Fruit fly (Drosophila melanogaster) whole organism, embryonic: ENCODE measurements around the gene GNBP3.

ENCODE experiments used
- C15 ChIP-seq: fragments of 200-800 bp; sonication (Bioruptor generic); IDR thresholded peaks from 3 replicates; pipeline ENCODE4 v1.3.6; 2022; ENCODE audit warnings: missing biosample characterization, missing genetic modification characterization
- CG10979 ChIP-seq: fragments of 200-800 bp; sonication (Bioruptor generic); optimal IDR thresholded peaks from 2 replicates; lab custom pipeline; 2018; ENCODE audit warnings: missing biosample characterization, mild to moderate bottlenecking, missing genetic modification characterization, moderate library complexity
- CG11085 ChIP-seq: fragments of 200-800 bp; sonication (Bioruptor generic); IDR thresholded peaks from 2 replicates; pipeline ENCODE4 v1.3.6; 2022; ENCODE audit warnings: missing biosample characterization, missing genetic modification characterization
- CG11695 ChIP-seq: fragments of 200-800 bp; sonication (Bioruptor generic); IDR thresholded peaks from 3 replicates; pipeline ENCODE4 v1.3.6; 2022; ENCODE audit warnings: missing biosample characterization, missing genetic modification characterization
- CG12104 ChIP-seq: fragments of 200-800 bp; sonication (Bioruptor generic); optimal IDR thresholded peaks from 3 replicates; lab custom pipeline; 2016; ENCODE audit warnings: missing biosample characterization, missing genetic modification characterization
- CG12659 ChIP-seq: fragments of 200-800 bp; sonication (Bioruptor generic); optimal IDR thresholded peaks from 3 replicates; lab custom pipeline; 2017; ENCODE audit warnings: mild to moderate bottlenecking, missing biosample characterization, missing genetic modification reagents, missing genetic modification characterization
- CG15269 ChIP-seq: fragments of 200-800 bp; sonication (Bioruptor generic); optimal IDR thresholded peaks from 2 replicates; lab custom pipeline; 2018; ENCODE audit warnings: missing biosample characterization, mild to moderate bottlenecking, missing genetic modification characterization, moderate library complexity
- CG15514 ChIP-seq: fragments of 200-800 bp; sonication (Bioruptor generic); optimal IDR thresholded peaks from 3 replicates; lab custom pipeline; 2017; ENCODE audit warnings: missing biosample characterization, missing genetic modification characterization, mild to moderate bottlenecking, moderate library complexity, missing genetic modification reagents
- CG16779 ChIP-seq: fragments of 200-800 bp; sonication (Bioruptor generic); IDR thresholded peaks from 2 replicates; pipeline ENCODE4 v1.3.6; 2022; ENCODE audit warnings: missing biosample characterization, missing genetic modification characterization
- CG17802 ChIP-seq: fragments of 200-800 bp; sonication (Bioruptor generic); optimal IDR thresholded peaks from 2 replicates; lab custom pipeline; 2018; ENCODE audit warnings: missing biosample characterization, mild to moderate bottlenecking, missing genetic modification characterization, moderate library complexity
- CG18011 ChIP-seq: fragments of 200-800 bp; sonication (Bioruptor generic); optimal IDR thresholded peaks from 2 replicates; lab custom pipeline; 2017; ENCODE audit warnings: missing biosample characterization, missing genetic modification characterization, mild to moderate bottlenecking, moderate library complexity, missing genotype
- CG2120 ChIP-seq: fragments of 200-800 bp; sonication (Bioruptor generic); optimal IDR thresholded peaks from 3 replicates; lab custom pipeline; 2016; ENCODE audit warnings: missing biosample characterization, missing genetic modification characterization
- CG2678 ChIP-seq: fragments of 200-800 bp; sonication (Bioruptor generic); optimal IDR thresholded peaks from 3 replicates; lab custom pipeline; 2019; ENCODE audit warnings: missing biosample characterization, mild to moderate bottlenecking, missing genetic modification characterization, moderate library complexity
- CG6689 ChIP-seq: fragments of 200-800 bp; sonication (Bioruptor generic); IDR thresholded peaks from 2 replicates; pipeline ENCODE4 v1.3.6; 2022; ENCODE audit warnings: missing biosample characterization, missing genetic modification characterization
- CG6765 ChIP-seq: fragments of 200-800 bp; sonication (Bioruptor generic); optimal IDR thresholded peaks from 3 replicates; lab custom pipeline; 2017; ENCODE audit warnings: missing biosample characterization, mild to moderate bottlenecking, missing genetic modification characterization
- CG7556 ChIP-seq: fragments of 200-800 bp; sonication (Bioruptor generic); optimal IDR thresholded peaks from 2 replicates; lab custom pipeline; 2017; ENCODE audit warnings: missing biosample characterization, mild to moderate bottlenecking, missing genetic modification characterization
- CG7928 ChIP-seq: fragments of 200-800 bp; sonication (Bioruptor generic); optimal IDR thresholded peaks from 2 replicates; lab custom pipeline; 2017; ENCODE audit warnings: missing biosample characterization, mild to moderate bottlenecking, missing genetic modification characterization
- Dip3 ChIP-seq: fragments of 200-800 bp; sonication (Bioruptor generic); optimal IDR thresholded peaks from 3 replicates; lab custom pipeline; 2016; ENCODE audit warnings: missing biosample characterization, missing genetic modification characterization
- Dll ChIP-seq: fragments of 200-800 bp; sonication (Bioruptor generic); IDR thresholded peaks from 4 replicates; pipeline ENCODE4 v1.3.6; 2022; ENCODE audit warnings: missing biosample characterization, missing genetic modification characterization; ENCODE audit not compliant: partially characterized antibody
- ERR ChIP-seq: fragments of 200-800 bp; sonication (Bioruptor generic); optimal IDR thresholded peaks from 2 replicates; lab custom pipeline; 2016; ENCODE audit warnings: missing biosample characterization, missing genetic modification characterization
- H2.0 ChIP-seq: fragments of 200-800 bp; sonication (Bioruptor generic); IDR thresholded peaks from 2 replicates; pipeline ENCODE4 v1.3.6; 2022; ENCODE audit warnings: missing biosample characterization, missing genetic modification characterization
- HmgD ChIP-seq: fragments of 200-800 bp; sonication (Bioruptor generic); optimal IDR thresholded peaks from 3 replicates; lab custom pipeline; 2016; ENCODE audit warnings: missing biosample characterization, missing genetic modification characterization
- Hr3 ChIP-seq: fragments of 200-800 bp; sonication (Bioruptor generic); optimal IDR thresholded peaks from 3 replicates; lab custom pipeline; 2016; ENCODE audit warnings: missing biosample characterization, missing genetic modification characterization
- Mad ChIP-seq: fragments of 200-800 bp; sonication (Bioruptor generic); optimal IDR thresholded peaks from 2 replicates; lab custom pipeline; 2016; ENCODE audit warnings: missing biosample characterization, missing genetic modification characterization
- Med ChIP-seq: fragments of 200-800 bp; sonication (Bioruptor generic); peaks from one replicate; lab custom pipeline; 2016; ENCODE audit warnings: missing biosample characterization, missing genetic modification characterization, mild to moderate bottlenecking, inconsistent platforms, moderate library complexity
- Mrtf ChIP-seq: fragments of 200-800 bp; sonication (Bioruptor generic); IDR thresholded peaks from 3 replicates; pipeline ENCODE4 v1.3.6; 2022; ENCODE audit warnings: missing biosample characterization, missing genetic modification characterization
- Poxn ChIP-seq: fragments of 200-800 bp; sonication (Bioruptor generic); IDR thresholded peaks from 2 replicates; pipeline ENCODE4 v1.3.6; 2022; ENCODE audit warnings: missing biosample characterization, missing genetic modification characterization
- ac ChIP-seq: fragments of 200-800 bp; sonication (Bioruptor generic); optimal IDR thresholded peaks from 3 replicates; lab custom pipeline; 2017; ENCODE audit warnings: missing biosample characterization, mild to moderate bottlenecking, missing genetic modification characterization
- bcd ChIP-seq: fragments of 200-800 bp; sonication (Bioruptor generic); optimal IDR thresholded peaks from 2 replicates; lab custom pipeline; 2017; ENCODE audit warnings: missing biosample characterization, mild to moderate bottlenecking, missing genetic modification characterization
- croc ChIP-seq: fragments of 200-800 bp; sonication (Bioruptor generic); conservative IDR thresholded peaks from 3 replicates; pipeline ENCODE4 v1.3.6; 2022; ENCODE audit warnings: missing biosample characterization, missing genetic modification characterization
- crp ChIP-seq, 2 experiments: fragments of 200-800 bp; sonication (Bioruptor generic); optimal IDR thresholded peaks; 2 replicates in 1 of 2; 3 replicates in 1 of 2; lab custom pipeline; 2017; ENCODE audit warnings: missing biosample characterization in 2 of 2, missing genetic modification characterization in 2 of 2, mild to moderate bottlenecking in 1 of 2, moderate library complexity in 1 of 2
- dmrt11E ChIP-seq: fragments of 200-800 bp; sonication (Bioruptor generic); optimal IDR thresholded peaks from 3 replicates; lab custom pipeline; 2018; ENCODE audit warnings: missing biosample characterization, mild to moderate bottlenecking, missing genetic modification characterization, moderate library complexity
- hkb ChIP-seq, 2 experiments: fragments of 200-800 bp in 1 of 2; fragments of >200 bp in 1 of 2; sonication (Bioruptor generic) in 1 of 2; IDR thresholded peaks in 1 of 2; optimal IDR thresholded peaks in 1 of 2; 2 replicates each; pipeline versions ENCODE4 v1.3.6 to Lab custom; 2017 to 2022; ENCODE audit warnings: missing biosample characterization in 1 of 2, missing genetic modification characterization in 1 of 2
- ind ChIP-seq: fragments of 200-800 bp; sonication (Bioruptor generic); optimal IDR thresholded peaks from 3 replicates; lab custom pipeline; 2016; ENCODE audit warnings: missing biosample characterization, missing genetic modification characterization
- knrl ChIP-seq: fragments of 200-800 bp; sonication (Bioruptor generic); IDR thresholded peaks from 3 replicates; pipeline ENCODE4 v1.3.6; 2022; ENCODE audit warnings: missing biosample characterization, missing genetic modification characterization; ENCODE audit not compliant: partially characterized antibody
- luna ChIP-seq: fragments of 200-800 bp; sonication (Bioruptor generic); optimal IDR thresholded peaks from 2 replicates; lab custom pipeline; 2016; ENCODE audit warnings: missing biosample characterization, missing genetic modification characterization
- mirr ChIP-seq: fragments of 200-800 bp; sonication (Bioruptor generic); optimal IDR thresholded peaks from 3 replicates; lab custom pipeline; 2018; ENCODE audit warnings: missing biosample characterization, mild to moderate bottlenecking, missing genetic modification characterization
- nerfin-1 ChIP-seq: fragments of 200-800 bp; sonication (Bioruptor generic); optimal IDR thresholded peaks from 3 replicates; lab custom pipeline; 2019; ENCODE audit warnings: missing biosample characterization, mild to moderate bottlenecking, missing genetic modification characterization, moderate library complexity
- nom ChIP-seq: fragments of 200-800 bp; sonication (Bioruptor generic); optimal IDR thresholded peaks from 2 replicates; lab custom pipeline; 2017; ENCODE audit warnings: missing biosample characterization, missing genetic modification characterization, mild to moderate bottlenecking, moderate library complexity, missing genetic modification reagents
- odd ChIP-seq: fragments of 200-800 bp; sonication (Bioruptor generic); optimal IDR thresholded peaks from 2 replicates; lab custom pipeline; 2017; ENCODE audit warnings: missing biosample characterization, mild to moderate bottlenecking, missing genetic modification characterization
- p53 ChIP-seq: fragments of 200-800 bp; sonication (Bioruptor generic); optimal IDR thresholded peaks from 2 replicates; lab custom pipeline; 2016; ENCODE audit warnings: missing biosample characterization, missing genetic modification characterization
- pho ChIP-seq: fragments of 200-800 bp; sonication (Bioruptor generic); optimal IDR thresholded peaks from 2 replicates; lab custom pipeline; 2016; ENCODE audit warnings: missing biosample characterization, missing genetic modification characterization
- pros ChIP-seq: fragments of 200-800 bp; sonication (Bioruptor generic); optimal IDR thresholded peaks from 3 replicates; lab custom pipeline; 2019; ENCODE audit warnings: missing biosample characterization, mild to moderate bottlenecking, missing genetic modification characterization, moderate library complexity
- pzg ChIP-seq: fragments of 200-800 bp; sonication (Bioruptor generic); optimal IDR thresholded peaks from 3 replicates; lab custom pipeline; 2018; ENCODE audit warnings: missing biosample characterization, mild to moderate bottlenecking, missing genetic modification characterization, moderate library complexity
- run ChIP-seq: fragments of 200-800 bp; sonication (Bioruptor generic); optimal IDR thresholded peaks from 3 replicates; lab custom pipeline; 2018; ENCODE audit warnings: missing biosample characterization, mild to moderate bottlenecking, missing genetic modification characterization
- sens-2 ChIP-seq: fragments of 200-800 bp; sonication (Bioruptor generic); IDR thresholded peaks from 2 replicates; pipeline ENCODE4 v1.3.6; 2022; ENCODE audit warnings: missing biosample characterization, missing genetic modification characterization
- tna ChIP-seq: fragments of 200-800 bp; sonication (Bioruptor generic); IDR thresholded peaks from 2 replicates; pipeline ENCODE4 v1.3.6; 2022; ENCODE audit warnings: missing biosample characterization, missing genetic modification characterization; ENCODE audit not compliant: partially characterized antibody
- zen2 ChIP-seq: fragments of 200-800 bp; sonication (Bioruptor generic); IDR thresholded peaks from 3 replicates; pipeline ENCODE4 v1.3.6; 2022; ENCODE audit warnings: missing biosample characterization, missing genetic modification characterization; ENCODE audit not compliant: partially characterized antibody
- zfh2 ChIP-seq: fragments of 200-800 bp; sonication (Bioruptor generic); optimal IDR thresholded peaks from 2 replicates; lab custom pipeline; 2016; ENCODE audit warnings: missing biosample characterization, missing genetic modification characterization

Gene GNBP3

dm6 chr3L:8985848-8986320 lies 31.1 kb downstream of the GNBP3 start, which contains the start of gene Galk (continued):
- TF ChIP-seq CG6765 (GFP tag; lab: Kevin White, UChicago) (peak; percentile 68), croc (no peak), CG16779 (peak; percentile 86), p53 (GFP tag; lab: Kevin White, UChicago) (no peak), CG15514 (GFP tag; lab: Kevin White, UChicago) (peak; percentile 72), dmrt11E (no peak), crp (GFP tag; optimal IDR thresholded peaks at IDR 0.05; lab: Kevin White, UChicago) (no peak), run (peak; percentile 60), CG2678 (tag; lab: Kevin White, UChicago) (peak; percentile 76), CG12659 (GFP tag; lab: Kevin White, UChicago) (peak; percentile 28), CG10979 (tag; lab: Kevin White, UChicago) (no peak), Poxn (GFP tag; lab: Robert Waterston, UW) (no peak), H2.0 (GFP tag; lab: Robert Waterston, UW) (peak; percentile 63), zfh2 (GFP tag; lab: Kevin White, UChicago) (peak; percentile 56), CG7928 (GFP tag; lab: Kevin White, UChicago) (no peak), CG15269 (tag; lab: Kevin White, UChicago) (peak; percentile 69), pzg (GFP tag; lab: Kevin White, UChicago) (no peak), Dip3 (GFP tag; lab: Kevin White, UChicago) (peak; percentile 43), pros (GFP tag; lab: Kevin White, UChicago) (no peak), CG6689 (peak; percentile 39; the same call in 1 of the 2 replicates), CG7556 (GFP tag; lab: Kevin White, UChicago) (peak; percentile 28), HmgD (GFP tag; lab: Kevin White, UChicago) (no peak), Med (peak; percentile 94), Mrtf (GFP tag; lab: Robert Waterston, UW) (peak; percentile 52; the same call in 1 of the 3 replicates), bcd (GFP tag; lab: Kevin White, UChicago) (peak; percentile 50), odd (peak; percentile 62), Hr3 (GFP tag; lab: Kevin White, UChicago) (peak; percentile 45), CG11695 (GFP tag; lab: Robert Waterston, UW) (peak; percentile 38; the same call in 1 of the 3 replicates), C15 (GFP tag; lab: Robert Waterston, UW) (0 out of 3 replicates have a peak, but pooled peaks have one; percentile 57), hkb (optimal IDR thresholded peaks at IDR 0.05; lab: Kevin White, UChicago) (no peak), hkb (GFP tag; IDR thresholded peaks at IDR 0.05; lab: Robert Waterston, UW) (peak; percentile 65), ac (no peak), Dll (GFP tag; lab: Robert Waterston, UW) (no peak), knrl (GFP tag; lab: Robert Waterston, UW) (no peak), mirr (GFP tag; lab: Kevin White, UChicago) (peak; percentile 93), CG11085 (GFP tag; lab: Robert Waterston, UW) (peak; percentile 46; the same call in 1 of the 2 replicates), sens-2 (GFP tag; lab: Robert Waterston, UW) (no peak; the same call in 1 of the 2 replicates), ERR (GFP tag; lab: Kevin White, UChicago) (peak; percentile 68), CG17802 (tag; lab: Kevin White, UChicago) (peak; percentile 25), tna (no peak), pho (GFP tag; lab: Kevin White, UChicago) (peak; percentile 36), luna (GFP tag; lab: Kevin White, UChicago) (peak; percentile 24), ind (GFP tag; lab: Kevin White, UChicago) (peak; percentile 71), Mad (GFP tag; lab: Kevin White, UChicago) (no peak), nerfin-1 (peak; percentile 63), nom (GFP tag; lab: Kevin White, UChicago) (peak; percentile 39), zen2 (GFP tag; lab: Robert Waterston, UW) (no peak), CG18011 (peak; percentile 1), CG2120 (peak; percentile 87), CG12104 (no peak)
